Worm (Caenorhabditis elegans) whole organism, L3 larva: ENCODE measurements around the gene F07D3.3.

Experiments
- aly-2 ChIP-seq: fragments of 150-350 bp; optimal IDR thresholded peaks from 2 replicates; lab custom pipeline; 2014; ENCODE audit warnings: missing biosample characterization, missing genetic modification characterization
- ceh-9 ChIP-seq: sonication (generic microtip); optimal IDR thresholded peaks from 2 replicates; lab custom pipeline; 2018; ENCODE audit warnings: missing biosample characterization, missing genetic modification characterization
- elt-2 ChIP-seq: sonication (generic microtip); optimal IDR thresholded peaks from 2 replicates; lab custom pipeline; 2016; ENCODE audit warnings: missing genetic modification reagents, mild to moderate bottlenecking, missing genetic modification characterization, missing compliant biosample characterization
- fos-1 ChIP-seq: fragments of 150-350 bp; optimal IDR thresholded peaks from 2 replicates; lab custom pipeline; 2014; ENCODE audit warnings: missing biosample characterization, missing genetic modification characterization
- lin-15B ChIP-seq: fragments of 150-350 bp; optimal IDR thresholded peaks from 2 replicates; lab custom pipeline; 2014; ENCODE audit warnings: missing biosample characterization, missing genetic modification characterization
- lsy-12 ChIP-seq: sonication (generic microtip); optimal IDR thresholded peaks from 2 replicates; lab custom pipeline; 2016; ENCODE audit warnings: mild to moderate bottlenecking, missing genetic modification characterization, missing compliant biosample characterization
- mdl-1 ChIP-seq: fragments of 150-350 bp; optimal IDR thresholded peaks from 2 replicates; lab custom pipeline; 2014; ENCODE audit warnings: missing biosample characterization, missing genetic modification characterization
- nhr-23 ChIP-seq: fragments of 150-350 bp; optimal IDR thresholded peaks from 2 replicates; lab custom pipeline; 2014; ENCODE audit warnings: missing biosample characterization, missing genetic modification reagents, missing genetic modification characterization
- nhr-43 ChIP-seq: sonication (generic microtip); optimal IDR thresholded peaks from 2 replicates; lab custom pipeline; 2016; ENCODE audit warnings: mild to moderate bottlenecking, missing genetic modification characterization, missing compliant biosample characterization; ENCODE audit not compliant: poor library complexity, severe bottlenecking
- pha-4 ChIP-seq: fragments of 150-350 bp; optimal IDR thresholded peaks from 2 replicates; lab custom pipeline; 2014; ENCODE audit warnings: missing biosample characterization, missing genetic modification reagents, missing genetic modification characterization
- sea-2 ChIP-seq: fragments of 150-350 bp; sonication (generic microtip); optimal IDR thresholded peaks from 4 replicates; lab custom pipeline; 2014; ENCODE audit warnings: missing biosample characterization, missing genetic modification reagents, missing genetic modification characterization
- ztf-4 ChIP-seq: fragments of 150-350 bp; optimal IDR thresholded peaks from 2 replicates; lab custom pipeline; 2014; ENCODE audit warnings: missing biosample characterization, missing genetic modification characterization

DNA sequence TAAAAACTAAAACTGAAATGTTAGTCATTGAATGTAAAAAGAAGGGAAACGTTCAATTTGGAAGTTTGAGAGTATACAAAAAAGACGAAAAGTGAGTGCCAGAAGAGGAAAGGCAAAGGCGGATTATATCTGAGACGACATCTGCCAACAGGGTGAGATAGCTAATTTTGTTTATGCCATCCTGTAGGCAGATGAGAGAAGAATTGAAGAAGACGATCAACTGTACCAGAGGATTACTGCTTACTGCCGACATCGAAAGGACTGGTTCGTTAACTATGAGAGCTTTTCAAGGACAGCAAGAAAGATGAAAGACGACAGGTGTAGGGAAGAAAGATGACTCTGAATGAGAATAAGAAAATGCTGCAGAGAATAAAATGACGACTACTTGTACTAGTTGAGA, 39.0 kb downstream of the F07D3.3 start:
- TF ChIP-seq aly-2 (tag; lab: Kevin White, UChicago), result no peak
- TF ChIP-seq elt-2, result no peak
- TF ChIP-seq ztf-4 (tag; lab: Kevin White, UChicago), result no peak
- no peak for TF ChIP-seq lsy-12 (tag; lab: Kevin White, UChicago)
- TF ChIP-seq lin-15B (tag; lab: Kevin White, UChicago), result no peak
- TF ChIP-seq nhr-43, result no peak
- no peak for TF ChIP-seq pha-4 (tag; lab: Kevin White, UChicago)
- no peak for TF ChIP-seq nhr-23 (tag; lab: Kevin White, UChicago)
- no peak for TF ChIP-seq sea-2
- TF ChIP-seq ceh-9, result no peak
- no peak for TF ChIP-seq fos-1
- TF ChIP-seq mdl-1 (tag; lab: Kevin White, UChicago), result no peak
